Worm (Caenorhabditis elegans): Measurements from ENCODE around the gene Y37D8A.29.

Gene Y37D8A.29

ce11 chrIII:12931786-12932427 is 40.4 kb upstream of the Y37D8A.29 start, which contains the start of gene rbm-7 (continued):
- no peak for TF ChIP-seq B0019.2 (GFP tag; conservative IDR thresholded peaks at IDR 0.05)
- peak; percentile 18 for TF ChIP-seq snpc-1.3 (tag; optimal IDR thresholded peaks at IDR 0.05; ENCODE audit: insufficient read depth)
- no peak for TF ChIP-seq Y67H2A.10 (GFP tag; conservative IDR thresholded peaks at IDR 0.05)
- peak; percentile 53 for TF ChIP-seq hmg-1.2 (GFP tag; IDR thresholded peaks at IDR 0.05)
- 0 out of 2 replicates have a peak, but pooled peaks have one; percentile 28 for TF ChIP-seq C06A6.2 (GFP tag; conservative IDR thresholded peaks at IDR 0.05)
- TF ChIP-seq hlh-26 (GFP tag; conservative IDR thresholded peaks at IDR 0.05) = no peak
- TF ChIP-seq dpl-1 (GFP tag; optimal IDR thresholded peaks at IDR 0.05) = peak; percentile 29
- peak; percentile 66 for TF ChIP-seq madf-6 (GFP tag; IDR thresholded peaks at IDR 0.05)
- peak; percentile 29 for TF ChIP-seq ZK185.1 (tag; optimal IDR thresholded peaks at IDR 0.05; ENCODE audit: poor library complexity, severe bottlenecking)
- TF ChIP-seq ztf-18 (tag; optimal IDR thresholded peaks at IDR 0.05) = peak; percentile 94
- 0 out of 2 replicates have a peak, but pooled peaks have one; percentile 21 for TF ChIP-seq hsf-1 (GFP tag; IDR thresholded peaks at IDR 0.05)
- peak; percentile 49; the same call in 1 of the 2 replicates for TF ChIP-seq nfyb-1 (GFP tag; IDR thresholded peaks at IDR 0.05)
- TF ChIP-seq F23B12.7 (tag; optimal IDR thresholded peaks at IDR 0.05; ENCODE audit: insufficient read depth) = peak; percentile 38
- TF ChIP-seq tbp1 (GFP tag; optimal IDR thresholded peaks at IDR 0.05) = peak; percentile 48
- no peak for TF ChIP-seq rpc-1 (optimal IDR thresholded peaks at IDR 0.05)
- no peak for TF ChIP-seq rpc-1 (tag; optimal IDR thresholded peaks at IDR 0.05)
- TF ChIP-seq repo-1 (tag; optimal IDR thresholded peaks at IDR 0.05) = no peak
- TF ChIP-seq bed-2 (GFP tag; IDR thresholded peaks at IDR 0.05) = no peak
- TF ChIP-seq rcor-1 (GFP tag; IDR thresholded peaks at IDR 0.05) = 0 out of 2 replicates have a peak, but pooled peaks have one; percentile 31
- TF ChIP-seq lsy-27 (tag; optimal IDR thresholded peaks at IDR 0.05; ENCODE audit: borderline replicate concordance, insufficient read depth) = no peak
- TF ChIP-seq attf-3 (GFP tag; conservative IDR thresholded peaks at IDR 0.05) = 0 out of 2 replicates have a peak, but pooled peaks have one; percentile 17
- peak; percentile 68 for TF ChIP-seq ztf-26 (tag; optimal IDR thresholded peaks at IDR 0.05)
- peak; percentile 76 for TF ChIP-seq K11D2.4 (GFP tag; IDR thresholded peaks at IDR 0.05)
- peak; percentile 44; the same call in 1 of the 2 replicates for TF ChIP-seq ceh-100 (GFP tag; IDR thresholded peaks at IDR 0.05)
- peak; percentile 32 for TF ChIP-seq K12H6.12 (tag; optimal IDR thresholded peaks at IDR 0.05)
- peak; percentile 51; the same call in 1 of the 2 replicates for TF ChIP-seq F33H1.4 (GFP tag; IDR thresholded peaks at IDR 0.05)
- peak; percentile 11 to 36 for TF ChIP-seq let-607 (tag; optimal IDR thresholded peaks at IDR 0.05)
- TF ChIP-seq B0261.1 (tag; optimal IDR thresholded peaks at IDR 0.05) = no peak
- no peak for TF ChIP-seq snpc-4 (GFP tag; optimal IDR thresholded peaks at IDR 0.05)
- peak in 2 of 4 experiments; percentile 14 to 34 for TF ChIP-seq snpc-4 (tag; optimal IDR thresholded peaks at IDR 0.05)
- peak; percentile 37; the same call in 1 of the 2 replicates for TF ChIP-seq D2030.7 (GFP tag; IDR thresholded peaks at IDR 0.05)
- peak; percentile 79; the same call in 1 of the 2 replicates for TF ChIP-seq Y53G8AR.9 (GFP tag; conservative IDR thresholded peaks at IDR 0.05)
- peak; percentile 73 for TF ChIP-seq dox-1 (GFP tag; IDR thresholded peaks at IDR 0.05)

- TF ChIP-seq madf-6 (GFP tag; IDR thresholded peaks at IDR 0.05) (0 out of 2 replicates have a peak, but pooled peaks have one; percentile 21), zfh-2 (GFP tag; conservative IDR thresholded peaks at IDR 0.05) (peak; percentile 95), mel-28 (tag; optimal IDR thresholded peaks at IDR 0.05; ENCODE audit: borderline replicate concordance) (no peak), mcd-1 (GFP tag; IDR thresholded peaks at IDR 0.05) (0 out of 2 replicates have a peak, but pooled peaks have one; percentile 11), ceh-58 (GFP tag; IDR thresholded peaks at IDR 0.05) (no peak), egrh-3 (GFP tag; IDR thresholded peaks at IDR 0.05) (peak; percentile 30; the same call in 1 of the 2 replicates)
Measured at ce11 chrIII:12931108-12931507, 39.6 kb upstream of the Y37D8A.29 start.
